Worm (Caenorhabditis elegans) whole organism, late embryonic: ENCODE measurements around the gene phg-1.

ENCODE experiments used
- K09A11.1 ChIP-seq: sonication (generic microtip); optimal IDR thresholded peaks from 2 replicates; lab custom pipeline; 2017; ENCODE audit warnings: antibody characterized with exemption, mild to moderate bottlenecking, missing genetic modification characterization, missing compliant biosample characterization; ENCODE audit not compliant: insufficient read depth
- ceh-24 ChIP-seq: sonication (generic microtip); optimal IDR thresholded peaks from 2 replicates; lab custom pipeline; 2016; ENCODE audit warnings: mild to moderate bottlenecking, missing genetic modification characterization, missing compliant biosample characterization
- ceh-6 ChIP-seq: fragments of 200-800 bp; sonication (Bioruptor generic); optimal IDR thresholded peaks from 2 replicates; lab custom pipeline; 2018; ENCODE audit warnings: mild to moderate bottlenecking, missing genetic modification characterization, missing compliant biosample characterization
- dmd-4 ChIP-seq: sonication (generic microtip); optimal IDR thresholded peaks from 2 replicates; lab custom pipeline; 2016; ENCODE audit warnings: borderline replicate concordance, missing genetic modification characterization, missing compliant biosample characterization
- fkh-10 ChIP-seq: fragments of 150-350 bp; optimal IDR thresholded peaks from 2 replicates; lab custom pipeline; 2014; ENCODE audit warnings: missing biosample characterization, missing genetic modification reagents, missing genetic modification characterization
- fkh-6 ChIP-seq: sonication (generic microtip); optimal IDR thresholded peaks from 2 replicates; lab custom pipeline; 2016; ENCODE audit warnings: missing genetic modification characterization, missing compliant biosample characterization
- hlh-13 ChIP-seq: fragments of 200-800 bp; sonication (Bioruptor generic); optimal IDR thresholded peaks from 2 replicates; lab custom pipeline; 2018; ENCODE audit warnings: mild to moderate bottlenecking, missing genetic modification characterization, missing compliant biosample characterization
- hlh-6 ChIP-seq: sonication (generic microtip); optimal IDR thresholded peaks from 2 replicates; lab custom pipeline; 2016; ENCODE audit warnings: missing genotype, missing genetic modification characterization, missing compliant biosample characterization
- nhr-11 ChIP-seq: fragments of 150-350 bp; optimal IDR thresholded peaks from 2 replicates; lab custom pipeline; 2014; ENCODE audit warnings: missing biosample characterization, missing genetic modification characterization
- pha-4 ChIP-seq: fragments of 150-350 bp; optimal IDR thresholded peaks from 2 replicates; lab custom pipeline; 2018; ENCODE audit warnings: missing biosample characterization, missing genetic modification reagents, missing genetic modification characterization

ce11 chrII:10187808-10188207, 50.4 kb downstream of the phg-1 start, which contains the start of gene srd-2:
- TF ChIP-seq pha-4 (no peak), hlh-13 (GFP tag; lab: Kevin White, UChicago) (no peak), ceh-24 (tag; lab: Kevin White, UChicago) (no peak), hlh-6 (no peak), K09A11.1 (tag; lab: Kevin White, UChicago) (no peak), fkh-10 (GFP tag; lab: Kevin White, UChicago) (no peak), dmd-4 (tag; lab: Kevin White, UChicago) (no peak), fkh-6 (tag; lab: Kevin White, UChicago) (no peak), nhr-11 (no peak), ceh-6 (GFP tag; lab: Kevin White, UChicago) (no peak)
